Worm (Caenorhabditis elegans) whole organism, L4/young adult: ENCODE data around the gene egl-21.

Experiments used
- W03F9.2 ChIP-seq: fragments of 150-350 bp; optimal IDR thresholded peaks from 2 replicates; lab custom pipeline; 2014; ENCODE audit warnings: missing biosample characterization, missing genetic modification characterization
- dao-5 ChIP-seq: sonication (generic microtip); optimal IDR thresholded peaks from 2 replicates; lab custom pipeline; 2016; ENCODE audit warnings: missing genotype, missing genetic modification characterization, moderate library complexity, missing compliant biosample characterization
- him-1 ChIP-seq: sonication (generic microtip); optimal IDR thresholded peaks from 2 replicates; lab custom pipeline; 2016; ENCODE audit warnings: missing genotype, missing genetic modification reagents, missing genetic modification characterization, missing compliant biosample characterization

DNA sequence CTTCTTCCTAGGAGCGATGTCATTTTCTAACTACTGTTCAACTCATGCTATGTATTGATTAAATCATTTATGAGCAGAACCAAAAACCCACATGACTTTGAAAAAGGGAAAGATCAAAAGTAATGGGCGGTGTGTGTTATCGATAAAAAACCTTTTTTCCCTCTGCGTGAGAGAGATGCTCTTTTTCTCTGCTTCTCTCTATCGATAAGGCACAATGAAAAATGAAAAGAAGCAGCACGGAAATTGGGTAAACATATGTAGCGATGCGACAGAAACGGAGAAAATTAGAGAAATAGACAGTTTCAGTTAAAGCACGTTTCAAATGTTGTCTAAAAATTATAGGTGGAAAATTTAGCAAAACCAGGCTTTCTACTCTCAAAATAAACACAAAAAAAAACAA, 20.7 kb upstream of the egl-21 start:
- TF ChIP-seq him-1 = no peak
- TF ChIP-seq W03F9.2 (tag; lab: Kevin White, UChicago) = peak; percentile 4
- TF ChIP-seq dao-5 = no peak
